Worm (Caenorhabditis elegans) whole organism, late embryonic: ENCODE data around the gene spp-21.

ENCODE experiments used
- C08G9.2 ChIP-seq: sonication (generic microtip); optimal IDR thresholded peaks from 2 replicates; lab custom pipeline; 2016; ENCODE audit warnings: mild to moderate bottlenecking, missing genetic modification characterization, moderate library complexity, missing compliant biosample characterization
- C38D4.7 ChIP-seq: fragments of 200-800 bp; sonication (Bioruptor generic); optimal IDR thresholded peaks from 2 replicates; lab custom pipeline; 2018; ENCODE audit warnings: mild to moderate bottlenecking, missing genetic modification characterization, moderate library complexity, missing compliant biosample characterization
- F13H6.1 ChIP-seq: sonication (generic microtip); optimal IDR thresholded peaks from 2 replicates; lab custom pipeline; 2016; ENCODE audit warnings: missing genetic modification characterization, missing compliant biosample characterization
- ahr-1 ChIP-seq: sonication (generic microtip); optimal IDR thresholded peaks from 2 replicates; lab custom pipeline; 2016; ENCODE audit warnings: missing genetic modification characterization, missing compliant biosample characterization
- ama-1 ChIP-seq: fragments of 150-350 bp; optimal IDR thresholded peaks from 2 replicates; lab custom pipeline; 2014
- ceh-14 ChIP-seq: sonication (generic microtip); optimal IDR thresholded peaks from 2 replicates; lab custom pipeline; 2016; ENCODE audit warnings: missing genotype, missing genetic modification characterization, missing compliant biosample characterization
- ceh-18 ChIP-seq: sonication (generic microtip); optimal IDR thresholded peaks from 2 replicates; lab custom pipeline; 2016; ENCODE audit warnings: missing genetic modification characterization, missing compliant biosample characterization
- ceh-2 ChIP-seq: sonication (generic microtip); optimal IDR thresholded peaks from 2 replicates; lab custom pipeline; 2016; ENCODE audit warnings: missing genotype, missing genetic modification characterization, missing compliant biosample characterization
- ceh-22 ChIP-seq: sonication (generic microtip); optimal IDR thresholded peaks from 2 replicates; lab custom pipeline; 2017; ENCODE audit warnings: missing biosample characterization, missing genetic modification characterization
- ceh-24 ChIP-seq: sonication (generic microtip); optimal IDR thresholded peaks from 2 replicates; lab custom pipeline; 2016; ENCODE audit warnings: mild to moderate bottlenecking, missing genetic modification characterization, missing compliant biosample characterization
- ceh-31 ChIP-seq: sonication (generic microtip); optimal IDR thresholded peaks from 2 replicates; lab custom pipeline; 2016; ENCODE audit warnings: missing genetic modification characterization, missing compliant biosample characterization
- ceh-34 ChIP-seq: sonication (generic microtip); optimal IDR thresholded peaks from 2 replicates; lab custom pipeline; 2016; ENCODE audit warnings: mild to moderate bottlenecking, missing genetic modification characterization, missing compliant biosample characterization
- ceh-45 ChIP-seq: fragments of 200-800 bp; sonication (Bioruptor generic); IDR thresholded peaks from 2 replicates; pipeline ENCODE4 v1.3.6; 2022; ENCODE audit warnings: missing genetic modification reagents, missing genetic modification characterization, missing compliant biosample characterization
- ceh-48 ChIP-seq: sonication (generic microtip); optimal IDR thresholded peaks from 2 replicates; lab custom pipeline; 2016; ENCODE audit warnings: missing genetic modification characterization, inconsistent platforms, missing compliant biosample characterization
- che-1 ChIP-seq: sonication (generic microtip); optimal IDR thresholded peaks from 2 replicates; lab custom pipeline; 2016; ENCODE audit warnings: mild to moderate bottlenecking, missing genetic modification characterization, missing compliant biosample characterization
- dve-1 ChIP-seq: sonication (generic microtip); optimal IDR thresholded peaks from 2 replicates; lab custom pipeline; 2017; ENCODE audit warnings: antibody characterized with exemption, mild to moderate bottlenecking, missing genetic modification characterization, missing compliant biosample characterization
- elt-2 ChIP-seq: sonication (generic microtip); optimal IDR thresholded peaks from 2 replicates; lab custom pipeline; 2016; ENCODE audit warnings: missing genetic modification reagents, missing genetic modification characterization, missing compliant biosample characterization
- ets-4 ChIP-seq: sonication (generic microtip); optimal IDR thresholded peaks from 2 replicates; lab custom pipeline; 2016; ENCODE audit warnings: missing genetic modification characterization, missing compliant biosample characterization
- eyg-1 ChIP-seq: sonication (generic microtip); optimal IDR thresholded peaks from 2 replicates; lab custom pipeline; 2016; ENCODE audit warnings: missing genotype, missing genetic modification characterization, missing compliant biosample characterization
- fax-1 ChIP-seq: sonication (generic microtip); optimal IDR thresholded peaks from 2 replicates; lab custom pipeline; 2016; ENCODE audit warnings: missing genotype, missing genetic modification characterization, missing compliant biosample characterization
- gmeb-2 ChIP-seq: sonication (generic microtip); optimal IDR thresholded peaks from 2 replicates; lab custom pipeline; 2016; ENCODE audit warnings: missing genetic modification characterization, inconsistent platforms, missing compliant biosample characterization
- hlh-30 ChIP-seq: sonication (generic microtip); optimal IDR thresholded peaks from 2 replicates; lab custom pipeline; 2017; ENCODE audit warnings: antibody characterized with exemption, missing genetic modification characterization, missing compliant biosample characterization; ENCODE audit not compliant: insufficient read depth
- hlh-6 ChIP-seq: sonication (generic microtip); optimal IDR thresholded peaks from 2 replicates; lab custom pipeline; 2016; ENCODE audit warnings: missing genotype, missing genetic modification characterization, missing compliant biosample characterization
- lin-11 ChIP-seq: fragments of 200-800 bp; sonication (Bioruptor generic); optimal IDR thresholded peaks from 2 replicates; lab custom pipeline; 2018; ENCODE audit warnings: mild to moderate bottlenecking, missing genetic modification characterization, missing compliant biosample characterization
- nfya-1 ChIP-seq: sonication (generic microtip); optimal IDR thresholded peaks from 2 replicates; lab custom pipeline; 2017; ENCODE audit warnings: missing genetic modification characterization, mild to moderate bottlenecking, missing compliant biosample characterization, antibody characterized with exemption, moderate library complexity
- nhr-11 ChIP-seq: fragments of 150-350 bp; optimal IDR thresholded peaks from 2 replicates; lab custom pipeline; 2014; ENCODE audit warnings: missing biosample characterization, missing genetic modification characterization
- pat-9 ChIP-seq: fragments of 200-800 bp; sonication (Bioruptor generic); optimal IDR thresholded peaks from 2 replicates; lab custom pipeline; 2018; ENCODE audit warnings: mild to moderate bottlenecking, missing genetic modification characterization, moderate library complexity, missing compliant biosample characterization
- pros-1 ChIP-seq: fragments of 150-350 bp; optimal IDR thresholded peaks from 2 replicates; lab custom pipeline; 2014; ENCODE audit warnings: missing biosample characterization, missing genetic modification reagents, missing genetic modification characterization
- rnt-1 ChIP-seq: sonication (generic microtip); optimal IDR thresholded peaks from 2 replicates; lab custom pipeline; 2016; ENCODE audit warnings: missing genetic modification characterization, missing compliant biosample characterization
- tbx-2 ChIP-seq: sonication (generic microtip); optimal IDR thresholded peaks from 2 replicates; lab custom pipeline; 2016; ENCODE audit warnings: missing genetic modification characterization, missing compliant biosample characterization
- tbx-7 ChIP-seq: sonication (generic microtip); optimal IDR thresholded peaks from 2 replicates; lab custom pipeline; 2016; ENCODE audit warnings: missing genotype, missing genetic modification characterization, missing compliant biosample characterization
- unc-55 ChIP-seq: sonication (generic microtip); optimal IDR thresholded peaks from 2 replicates; lab custom pipeline; 2017; ENCODE audit warnings: missing biosample characterization, missing genetic modification reagents, missing genetic modification characterization

Gene spp-21

ce11 chrX:11454231-11454630, 35.7 kb upstream of the spp-21 start, which contains the start of gene F48C5.2:
Gene F48C5.2 (minus strand): TSS chrX:11454331.
- TF ChIP-seq tbx-7 (tag; lab: Kevin White, UChicago) (no peak), ceh-31 (peak; percentile 10)

ce11 chrX:11456665-11457064, 33.3 kb upstream of the spp-21 start:
- TF ChIP-seq dve-1 (tag; lab: Kevin White, UChicago) = no peak
- TF ChIP-seq F13H6.1 = no peak
- TF ChIP-seq ets-4 (tag; lab: Kevin White, UChicago) = no peak
- TF ChIP-seq fax-1 (tag; lab: Kevin White, UChicago) = no peak

DNA sequence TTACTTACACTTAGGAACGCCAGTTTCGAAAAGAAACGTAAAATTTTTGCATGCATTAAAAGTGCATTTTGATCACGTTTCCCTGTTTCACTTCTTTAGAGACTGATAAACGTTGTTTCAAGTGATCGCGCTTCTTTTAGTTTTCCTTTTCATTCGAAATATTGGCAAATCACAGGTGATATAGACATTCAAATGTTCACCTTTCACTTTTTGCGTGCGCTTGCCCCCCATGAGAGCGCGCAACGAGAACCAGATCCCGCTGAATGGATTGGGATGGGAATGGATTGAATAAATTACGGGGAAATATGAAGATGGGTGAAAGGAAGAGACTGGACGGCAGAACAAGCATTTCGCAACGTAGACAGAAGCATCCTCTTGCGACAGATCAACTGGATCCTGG, 28.4 kb upstream of the spp-21 start:
- TF ChIP-seq ama-1 (lab: Kevin White, UChicago) (no peak), ceh-45 (no peak), eyg-1 (tag; lab: Kevin White, UChicago) (no peak), rnt-1 (tag; lab: Kevin White, UChicago) (no peak), pat-9 (tag; lab: Kevin White, UChicago) (no peak), ceh-2 (tag; lab: Kevin White, UChicago) (no peak), C38D4.7 (GFP tag; lab: Kevin White, UChicago) (no peak), ahr-1 (tag; lab: Kevin White, UChicago) (no peak), lin-11 (no peak), ceh-22 (tag; lab: Kevin White, UChicago) (no peak)

- TF ChIP-seq rnt-1 (tag; lab: Kevin White, UChicago) (no peak), C08G9.2 (no peak), ceh-22 (tag; lab: Kevin White, UChicago) (no peak)
Measured at ce11 chrX:11462112-11462511, 27.8 kb upstream of the spp-21 start.

- TF ChIP-seq gmeb-2 (tag; lab: Kevin White, UChicago) (no peak), hlh-30 (tag; lab: Kevin White, UChicago) (no peak), dve-1 (tag; lab: Kevin White, UChicago) (peak; percentile 21)
- TF ChIP-seq, all 69 proteins: peak for 1
Measured at ce11 chrX:11463005-11463404, 26.9 kb upstream of the spp-21 start.

- TF ChIP-seq unc-55 (GFP tag; lab: Kevin White, UChicago) (peak; percentile 5), rnt-1 (tag; lab: Kevin White, UChicago) (peak; percentile 26), ceh-22 (tag; lab: Kevin White, UChicago) (no peak), nfya-1 (tag; lab: Kevin White, UChicago) (peak; percentile 3)
Measured at ce11 chrX:11463568-11463967, 26.4 kb upstream of the spp-21 start.

ce11 chrX:11464271-11465103, 25.4 kb upstream of the spp-21 start:
- TF ChIP-seq ceh-48 (tag; lab: Kevin White, UChicago) (no peak), ceh-22 (tag; lab: Kevin White, UChicago) (no peak), elt-2 (peak; percentile 57), ceh-18 (peak; percentile 37), rnt-1 (tag; lab: Kevin White, UChicago) (peak; percentile 37), tbx-2 (tag; lab: Kevin White, UChicago) (peak; percentile 19), nfya-1 (tag; lab: Kevin White, UChicago) (peak; percentile 14)

DNA sequence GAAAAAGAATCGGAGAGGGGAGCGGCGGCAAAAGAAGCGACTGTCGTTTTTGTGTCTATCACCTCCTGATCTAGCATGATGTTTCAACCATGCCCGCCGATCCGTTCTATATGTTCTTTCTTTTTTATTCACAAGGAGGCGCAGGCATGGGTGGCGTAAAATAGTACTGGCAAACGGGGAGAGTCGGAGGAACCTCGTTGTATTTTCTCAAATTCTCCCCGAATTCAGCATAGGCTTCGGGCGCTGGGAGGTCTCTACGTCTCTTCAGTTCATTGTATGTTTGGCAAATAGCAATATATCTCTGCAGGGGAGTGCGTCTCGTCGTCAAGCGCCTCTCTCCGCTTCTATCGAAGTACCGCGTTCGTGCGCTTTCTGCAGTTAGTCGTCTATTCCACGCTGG, 24.7 kb upstream of the spp-21 start, which contains the start of gene lin-14:
Gene lin-14, plus strand, starts transcription at position 346 of the 400 bp plus-strand sequence.
- TF ChIP-seq ceh-14 (tag; lab: Kevin White, UChicago) = peak; percentile 14
- TF ChIP-seq tbx-7 (tag; lab: Kevin White, UChicago) = no peak
- no peak for TF ChIP-seq elt-2
- TF ChIP-seq pros-1 (tag; lab: Kevin White, UChicago) = peak; percentile 32
- TF ChIP-seq ceh-34 (tag; lab: Kevin White, UChicago) = peak; percentile 56
- TF ChIP-seq ceh-24 = no peak
- TF ChIP-seq ceh-18 = peak; percentile 85
- TF ChIP-seq che-1 (tag; lab: Kevin White, UChicago) = no peak
- peak; percentile 26 for TF ChIP-seq fax-1 (tag; lab: Kevin White, UChicago)
- peak; percentile 67 for TF ChIP-seq ceh-31
- TF ChIP-seq C38D4.7 (GFP tag; lab: Kevin White, UChicago) = no peak
- peak; percentile 32 for TF ChIP-seq ets-4 (tag; lab: Kevin White, UChicago)
- peak; percentile 29 for TF ChIP-seq nfya-1 (tag; lab: Kevin White, UChicago)
- peak; percentile 28 for TF ChIP-seq hlh-6
- no peak for TF ChIP-seq nhr-11 (tag; lab: Kevin White, UChicago)
